Fruit fly (Drosophila melanogaster) ovary, adult (tissue): ENCODE data around the gene CG42481.

Source experiments
- CG17801 ChIP-seq: fragments of 200-800 bp; optimal IDR thresholded peaks from 2 replicates; lab custom pipeline; 2019; ENCODE audit warnings: missing biosample characterization, mild to moderate bottlenecking, missing genetic modification characterization, moderate library complexity; ENCODE audit not compliant: partially characterized antibody

Gene CG42481

dm6 chr3L:13262250-13262649, 36.6 kb downstream of the CG42481 start:
- TF ChIP-seq CG17801 (GFP tag; lab: Kevin White, UChicago): no peak

dm6 chr3L:13260718-13261318, 38.0 kb downstream of the CG42481 start:
- TF ChIP-seq CG17801 (GFP tag; lab: Kevin White, UChicago): no peak

- TF ChIP-seq CG17801 (GFP tag; lab: Kevin White, UChicago): no peak
These were observed 39.2 kb downstream of the CG42481 start for dm6 chr3L:13259617-13260016.

dm6 chr3L:13256159-13256558, 42.7 kb downstream of the CG42481 start:
- TF ChIP-seq CG17801 (GFP tag; lab: Kevin White, UChicago): no peak

dm6 chr3L:13255393-13256078, 43.3 kb downstream of the CG42481 start:
- TF ChIP-seq CG17801 (GFP tag; lab: Kevin White, UChicago): no peak

DNA sequence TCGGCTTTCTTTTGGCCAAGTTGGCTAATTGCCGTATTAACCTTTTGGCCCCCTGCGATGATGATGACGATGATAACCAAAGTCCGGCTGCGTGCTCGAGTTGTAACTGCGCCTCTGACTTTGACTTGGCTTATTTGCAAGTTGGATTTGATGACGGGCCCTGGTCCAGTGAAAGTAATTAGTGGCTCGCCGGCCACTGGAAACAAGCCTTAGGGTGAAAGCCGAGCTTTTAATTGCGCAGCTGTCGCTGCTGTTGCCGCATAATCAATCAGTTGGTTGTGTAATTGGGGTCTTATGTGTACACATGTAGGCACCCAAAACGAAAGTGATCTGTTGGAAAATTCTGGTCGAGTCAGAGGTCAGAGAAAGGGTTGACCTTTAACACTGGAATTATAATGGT, 44.5 kb downstream of the CG42481 start:
- no peak for TF ChIP-seq CG17801 (GFP tag; lab: Kevin White, UChicago)

dm6 chr3L:13252952-13253478, 45.8 kb downstream of the CG42481 start:
- TF ChIP-seq CG17801 (GFP tag; lab: Kevin White, UChicago): no peak

DNA sequence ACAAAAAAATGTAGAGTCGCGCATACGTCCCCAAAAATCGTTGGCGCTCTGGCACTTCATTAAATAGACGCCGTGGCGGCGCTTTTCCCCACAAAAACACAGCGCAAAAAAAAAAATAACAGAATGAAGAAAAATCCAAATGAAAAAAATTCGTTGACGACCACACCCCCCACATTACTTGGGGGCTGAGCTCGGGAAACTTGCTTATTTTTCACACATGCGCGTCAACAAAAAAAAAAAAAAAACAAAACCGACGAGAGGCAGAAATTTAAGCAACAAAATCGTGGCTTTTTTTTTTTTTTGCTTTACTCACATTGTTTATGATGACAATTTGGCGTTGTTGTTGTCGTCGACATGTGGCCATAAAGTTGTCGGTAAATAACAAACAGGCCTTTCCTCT, 47.0 kb downstream of the CG42481 start:
- no peak for TF ChIP-seq CG17801 (GFP tag; lab: Kevin White, UChicago)

DNA sequence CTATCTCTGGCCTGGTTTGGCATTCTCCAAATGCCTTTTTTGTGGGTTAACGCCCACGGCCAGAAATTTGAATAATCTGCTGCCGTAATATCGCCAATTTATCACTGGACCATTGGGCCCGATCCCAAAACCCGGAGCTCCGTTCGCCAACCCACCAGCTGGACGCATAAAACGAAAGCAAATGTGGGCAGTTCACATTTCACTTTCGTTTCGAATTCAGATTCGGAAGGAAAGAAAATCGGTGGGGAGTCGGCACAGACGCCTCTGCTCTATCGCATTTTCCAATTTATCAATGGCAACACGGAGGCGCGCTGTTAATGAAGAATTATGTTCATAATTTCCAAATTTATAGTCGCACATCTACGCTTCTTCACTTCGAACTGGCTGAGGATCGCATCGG, 48.8 kb downstream of the CG42481 start:
- TF ChIP-seq CG17801 (GFP tag; lab: Kevin White, UChicago): no peak

- TF ChIP-seq CG17801 (GFP tag; lab: Kevin White, UChicago): no peak
These were observed 49.4 kb downstream of the CG42481 start for dm6 chr3L:13249374-13249773.
